Fruit fly (Drosophila melanogaster) whole organism, embryonic: ENCODE results near the gene Glut1.

Experiments used
- CG10267 ChIP-seq: fragments of 200-800 bp; sonication (Bioruptor generic); optimal IDR thresholded peaks from 2 replicates; lab custom pipeline; 2018; ENCODE audit warnings: missing biosample characterization, mild to moderate bottlenecking, missing genetic modification characterization, moderate library complexity
- CG10959 ChIP-seq: fragments of 200-800 bp; sonication (Bioruptor generic); IDR thresholded peaks from 2 replicates; pipeline ENCODE4 v1.3.6; 2022; ENCODE audit warnings: missing biosample characterization, missing genetic modification characterization
- CG7928 ChIP-seq: fragments of 200-800 bp; sonication (Bioruptor generic); optimal IDR thresholded peaks from 2 replicates; lab custom pipeline; 2017; ENCODE audit warnings: missing biosample characterization, mild to moderate bottlenecking, missing genetic modification characterization
- gsb ChIP-seq: fragments of 200-800 bp; sonication (Bioruptor generic); IDR thresholded peaks from 2 replicates; pipeline ENCODE4 v1.3.6; 2022; ENCODE audit warnings: missing biosample characterization, missing genetic modification characterization
- luna ChIP-seq: fragments of 200-800 bp; sonication (Bioruptor generic); optimal IDR thresholded peaks from 2 replicates; lab custom pipeline; 2016; ENCODE audit warnings: missing biosample characterization, missing genetic modification characterization
- peb ChIP-seq: fragments of 200-800 bp; sonication (Bioruptor generic); IDR thresholded peaks from 2 replicates; pipeline ENCODE4 v1.3.6; 2022; ENCODE audit warnings: missing biosample characterization, missing genetic modification characterization
- run ChIP-seq: fragments of 200-800 bp; sonication (Bioruptor generic); optimal IDR thresholded peaks from 3 replicates; lab custom pipeline; 2018; ENCODE audit warnings: missing biosample characterization, mild to moderate bottlenecking, missing genetic modification characterization
- salm ChIP-seq: fragments of 200-800 bp; sonication (Bioruptor generic); optimal IDR thresholded peaks from 2 replicates; lab custom pipeline; 2018; ENCODE audit warnings: missing biosample characterization, mild to moderate bottlenecking, missing genetic modification characterization

DNA sequence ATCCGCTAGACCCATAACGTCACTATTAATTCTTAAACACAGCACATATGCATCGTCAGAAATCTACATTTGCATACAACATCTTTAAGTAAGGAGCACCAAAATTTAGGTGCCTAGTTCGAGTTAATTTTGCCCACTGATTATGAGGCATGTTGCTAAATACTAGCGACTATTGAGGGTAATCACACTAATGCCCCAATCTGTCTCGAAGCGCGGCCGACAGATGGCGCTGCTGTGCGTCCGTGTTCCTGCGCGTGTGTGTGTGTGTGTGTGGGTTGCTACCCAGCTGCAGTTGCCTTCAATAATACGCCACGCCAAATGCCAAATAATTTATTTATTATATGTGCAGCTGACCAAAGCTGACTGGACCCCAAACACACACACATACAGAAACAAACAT is 127.5 kb downstream of the Glut1 start:
- TF ChIP-seq CG7928 (GFP tag; lab: Kevin White, UChicago), result no peak
- no peak for TF ChIP-seq luna (GFP tag; lab: Kevin White, UChicago)
- TF ChIP-seq salm (tag; lab: Kevin White, UChicago), result no peak
- no peak for TF ChIP-seq peb (GFP tag; lab: Robert Waterston, UW)
- TF ChIP-seq CG10959 (GFP tag; lab: Robert Waterston, UW), result no peak
- no peak for TF ChIP-seq run
- TF ChIP-seq gsb (GFP tag; lab: Robert Waterston, UW), result no peak
- TF ChIP-seq CG10267, result no peak
